Worm (Caenorhabditis elegans): ENCODE data around the gene ins-4.
"Not testable (repeated sequence)": the region's sequence is repeated elsewhere in the genome, so short reads cannot be mapped to it uniquely, and the experiment has no call there.

Gene ins-4

ce11 chrII:5974878-5975277 is 21.3 kb upstream of the ins-4 start, which contains the start of gene B0034.5:
B0034.5 (minus strand) TSS chrII:5974978.
- TF ChIP-seq pes-1 (GFP tag; IDR thresholded peaks at IDR 0.05) = no peak
- TF ChIP-seq ceh-13 (GFP tag; optimal IDR thresholded peaks at IDR 0.05) = no peak
- no peak for TF ChIP-seq scrt-1 (GFP tag; IDR thresholded peaks at IDR 0.05)
- no peak for TF ChIP-seq sea-1 (GFP tag; conservative IDR thresholded peaks at IDR 0.05)
- TF ChIP-seq B0310.2 (tag; optimal IDR thresholded peaks at IDR 0.05) = no peak
- no peak for TF ChIP-seq tbx-37 (GFP tag; conservative IDR thresholded peaks at IDR 0.05)
- no peak for TF ChIP-seq aly-1 (tag; optimal IDR thresholded peaks at IDR 0.05)
- no peak for TF ChIP-seq ets-7 (tag; optimal IDR thresholded peaks at IDR 0.05)
- TF ChIP-seq hnd-1 (tag; optimal IDR thresholded peaks at IDR 0.05) = no peak
- TF ChIP-seq ceh-36 (tag; optimal IDR thresholded peaks at IDR 0.05) = no peak
- TF ChIP-seq flt-1 (GFP tag; IDR thresholded peaks at IDR 0.05) = no peak
- no peak for TF ChIP-seq hmg-4 (GFP tag; optimal IDR thresholded peaks at IDR 0.05)
- no peak for TF ChIP-seq hmbx-1 (tag; optimal IDR thresholded peaks at IDR 0.05)
- no peak for TF ChIP-seq F13C5.2 (tag; optimal IDR thresholded peaks at IDR 0.05)
- no peak for TF ChIP-seq ama-1 (optimal IDR thresholded peaks at IDR 0.05)
- no peak for TF ChIP-seq tra-4 (tag; optimal IDR thresholded peaks at IDR 0.05)

- TF ChIP-seq flt-1 (GFP tag; IDR thresholded peaks at IDR 0.05) (no peak), tbx-11 (GFP tag; IDR thresholded peaks at IDR 0.05) (no peak), F13C5.2 (tag; optimal IDR thresholded peaks at IDR 0.05) (no peak), pes-1 (GFP tag; IDR thresholded peaks at IDR 0.05) (no peak), hmg-4 (GFP tag; optimal IDR thresholded peaks at IDR 0.05) (no peak), hmbx-1 (tag; optimal IDR thresholded peaks at IDR 0.05) (no peak), ceh-36 (tag; optimal IDR thresholded peaks at IDR 0.05) (no peak), hnd-1 (tag; optimal IDR thresholded peaks at IDR 0.05) (no peak)
Observed at ce11 chrII:5988224-5988623, 7.9 kb upstream of the ins-4 start, which contains the start of gene ins-2. ins-2 (plus strand) TSS chrII:5988524.

ce11 chrII:5990668-5991067 is 5.5 kb upstream of the ins-4 start, which contains the start of gene ins-3:
ins-3 (minus strand) TSS chrII:5990768.
- TF ChIP-seq tbx-37 (GFP tag; conservative IDR thresholded peaks at IDR 0.05) (no peak), flt-1 (GFP tag; IDR thresholded peaks at IDR 0.05) (no peak), ceh-36 (tag; optimal IDR thresholded peaks at IDR 0.05) (no peak), pes-1 (GFP tag; IDR thresholded peaks at IDR 0.05) (no peak), tra-4 (tag; optimal IDR thresholded peaks at IDR 0.05) (no peak), aly-1 (tag; optimal IDR thresholded peaks at IDR 0.05) (no peak), hmbx-1 (tag; optimal IDR thresholded peaks at IDR 0.05) (no peak), ets-7 (tag; optimal IDR thresholded peaks at IDR 0.05) (no peak), B0310.2 (tag; optimal IDR thresholded peaks at IDR 0.05) (no peak), ama-1 (optimal IDR thresholded peaks at IDR 0.05) (no peak), hmg-4 (GFP tag; optimal IDR thresholded peaks at IDR 0.05) (no peak)

- TF ChIP-seq hmg-4 (GFP tag; optimal IDR thresholded peaks at IDR 0.05) = no peak
- no peak for TF ChIP-seq flt-1 (GFP tag; IDR thresholded peaks at IDR 0.05)
- TF ChIP-seq aly-1 (tag; optimal IDR thresholded peaks at IDR 0.05) = no peak
- TF ChIP-seq hmbx-1 (tag; optimal IDR thresholded peaks at IDR 0.05) = no peak
- TF ChIP-seq ama-1 (optimal IDR thresholded peaks at IDR 0.05) = no peak
- TF ChIP-seq scrt-1 (GFP tag; IDR thresholded peaks at IDR 0.05) = no peak
- TF ChIP-seq sea-1 (GFP tag; conservative IDR thresholded peaks at IDR 0.05) = no peak
- TF ChIP-seq hnd-1 (tag; optimal IDR thresholded peaks at IDR 0.05) = no peak
- no peak for TF ChIP-seq ets-7 (tag; optimal IDR thresholded peaks at IDR 0.05)
- no peak for TF ChIP-seq pes-1 (GFP tag; IDR thresholded peaks at IDR 0.05)
- no peak for TF ChIP-seq tbx-11 (GFP tag; IDR thresholded peaks at IDR 0.05)
- no peak for TF ChIP-seq F13C5.2 (tag; optimal IDR thresholded peaks at IDR 0.05)
- no peak for TF ChIP-seq B0310.2 (tag; optimal IDR thresholded peaks at IDR 0.05)
- no peak for TF ChIP-seq tbx-37 (GFP tag; conservative IDR thresholded peaks at IDR 0.05)
- TF ChIP-seq tra-4 (tag; optimal IDR thresholded peaks at IDR 0.05) = no peak
- TF ChIP-seq ceh-36 (tag; optimal IDR thresholded peaks at IDR 0.05) = no peak
- TF ChIP-seq ceh-13 (GFP tag; optimal IDR thresholded peaks at IDR 0.05) = no peak
Observed at ce11 chrII:5997257-5997656, 1.1 kb downstream of the ins-4 start, which contains the start of gene ins-5. ins-5 (plus strand) TSS chrII:5997557.

ce11 chrII:6000136-6000535 is 4.0 kb downstream of the ins-4 start, which contains the start of gene ins-6:
ins-6 (plus strand) TSS chrII:6000436.
- TF ChIP-seq ets-7 (tag; optimal IDR thresholded peaks at IDR 0.05) (no peak), ceh-13 (GFP tag; optimal IDR thresholded peaks at IDR 0.05) (no peak), hmg-4 (GFP tag; optimal IDR thresholded peaks at IDR 0.05) (no peak), F13C5.2 (tag; optimal IDR thresholded peaks at IDR 0.05) (no peak), ama-1 (optimal IDR thresholded peaks at IDR 0.05) (no peak), hmbx-1 (tag; optimal IDR thresholded peaks at IDR 0.05) (no peak), scrt-1 (GFP tag; IDR thresholded peaks at IDR 0.05) (no peak), aly-1 (tag; optimal IDR thresholded peaks at IDR 0.05) (no peak), hnd-1 (tag; optimal IDR thresholded peaks at IDR 0.05) (no peak), tbx-11 (GFP tag; IDR thresholded peaks at IDR 0.05) (no peak)

ce11 chrII:6001004-6001403 is 4.8 kb downstream of the ins-4 start:
- TF ChIP-seq hmg-4 (GFP tag; optimal IDR thresholded peaks at IDR 0.05) (no peak), B0310.2 (tag; optimal IDR thresholded peaks at IDR 0.05) (no peak), tbx-11 (GFP tag; IDR thresholded peaks at IDR 0.05) (no peak), ceh-36 (tag; optimal IDR thresholded peaks at IDR 0.05) (no peak), hnd-1 (tag; optimal IDR thresholded peaks at IDR 0.05) (no peak), ets-7 (tag; optimal IDR thresholded peaks at IDR 0.05) (no peak), pes-1 (GFP tag; IDR thresholded peaks at IDR 0.05) (no peak), ceh-13 (GFP tag; optimal IDR thresholded peaks at IDR 0.05) (no peak), tbx-37 (GFP tag; conservative IDR thresholded peaks at IDR 0.05) (no peak), F13C5.2 (tag; optimal IDR thresholded peaks at IDR 0.05) (no peak), scrt-1 (GFP tag; IDR thresholded peaks at IDR 0.05) (no peak), sea-1 (GFP tag; conservative IDR thresholded peaks at IDR 0.05) (no peak), flt-1 (GFP tag; IDR thresholded peaks at IDR 0.05) (no peak), hmbx-1 (tag; optimal IDR thresholded peaks at IDR 0.05) (no peak), tra-4 (tag; optimal IDR thresholded peaks at IDR 0.05) (no peak), ama-1 (optimal IDR thresholded peaks at IDR 0.05) (no peak), aly-1 (tag; optimal IDR thresholded peaks at IDR 0.05) (no peak)

ce11 chrII:6008887-6009286 is 12.7 kb downstream of the ins-4 start, which contains the start of gene ZK84.4:
ZK84.4 (minus strand) TSS chrII:6008987.
- not testable (repeated sequence) for TF ChIP-seq tra-4 (tag; optimal IDR thresholded peaks at IDR 0.05); scrt-1 (GFP tag; IDR thresholded peaks at IDR 0.05); tbx-37 (GFP tag; conservative IDR thresholded peaks at IDR 0.05)

All from whole organism, early embryonic.